Fruit fly (Drosophila melanogaster) whole organism, embryonic: ENCODE results near the gene Pex3.

Source experiments
- CG10462 ChIP-seq: fragments of 200-800 bp; sonication (Bioruptor generic); optimal IDR thresholded peaks from 2 replicates; lab custom pipeline; 2016; ENCODE audit warnings: missing biosample characterization, missing genetic modification characterization
- CG10979 ChIP-seq: fragments of 200-800 bp; sonication (Bioruptor generic); optimal IDR thresholded peaks from 2 replicates; lab custom pipeline; 2018; ENCODE audit warnings: missing biosample characterization, mild to moderate bottlenecking, missing genetic modification characterization, moderate library complexity
- CG11504 ChIP-seq: fragments of 200-800 bp; sonication (Bioruptor generic); optimal IDR thresholded peaks from 3 replicates; lab custom pipeline; 2019; ENCODE audit warnings: missing biosample characterization, mild to moderate bottlenecking, missing genetic modification characterization, moderate library complexity
- CG12071 ChIP-seq: fragments of 200-800 bp; sonication (Bioruptor generic); optimal IDR thresholded peaks from 3 replicates; lab custom pipeline; 2018; ENCODE audit warnings: missing biosample characterization, mild to moderate bottlenecking, missing genetic modification characterization
- CG12391 ChIP-seq: fragments of 200-800 bp; sonication (Bioruptor generic); optimal IDR thresholded peaks from 3 replicates; lab custom pipeline; 2018; ENCODE audit warnings: missing biosample characterization, mild to moderate bottlenecking, missing genetic modification characterization, moderate library complexity
- CG12942 ChIP-seq: fragments of 200-800 bp; sonication (Bioruptor generic); optimal IDR thresholded peaks from 3 replicates; lab custom pipeline; 2016; ENCODE audit warnings: missing biosample characterization, missing genetic modification characterization
- CG15011 ChIP-seq: fragments of 200-800 bp; sonication (Bioruptor generic); optimal IDR thresholded peaks from 3 replicates; lab custom pipeline; 2018; ENCODE audit warnings: missing biosample characterization, mild to moderate bottlenecking, missing genetic modification characterization
- CG1529 ChIP-seq: fragments of 200-800 bp; sonication (Bioruptor generic); optimal IDR thresholded peaks from 3 replicates; lab custom pipeline; 2018; ENCODE audit warnings: missing biosample characterization, missing genetic modification characterization
- CG15696 ChIP-seq: fragments of 200-800 bp; sonication (Bioruptor generic); optimal IDR thresholded peaks from 2 replicates; lab custom pipeline; 2019; ENCODE audit warnings: missing biosample characterization, mild to moderate bottlenecking, missing genetic modification characterization, moderate library complexity
- CG17361 ChIP-seq: fragments of 200-800 bp; sonication (Bioruptor generic); IDR thresholded peaks from 3 replicates; pipeline ENCODE4 v1.3.6; 2022; ENCODE audit warnings: missing biosample characterization, missing genetic modification characterization
- CG18262 ChIP-seq: fragments of 200-800 bp; optimal IDR thresholded peaks from 3 replicates; lab custom pipeline; 2019; ENCODE audit warnings: missing biosample characterization, mild to moderate bottlenecking, missing genetic modification characterization, moderate library complexity
- CG2202 ChIP-seq: fragments of 200-800 bp; sonication (Bioruptor generic); optimal IDR thresholded peaks from 2 replicates; lab custom pipeline; 2018; ENCODE audit warnings: missing biosample characterization, mild to moderate bottlenecking, missing genetic modification characterization
- CG32532 ChIP-seq: fragments of 200-800 bp; sonication (Bioruptor generic); IDR thresholded peaks from 2 replicates; pipeline ENCODE4 v1.3.6; 2022; ENCODE audit warnings: missing biosample characterization, missing genetic modification characterization
- CG34422 ChIP-seq: fragments of 200-800 bp; sonication (Bioruptor generic); IDR thresholded peaks from 3 replicates; pipeline ENCODE4 v1.3.6; 2022; ENCODE audit warnings: missing biosample characterization, missing genetic modification characterization
- CG4820 ChIP-seq: fragments of 200-800 bp; sonication (Bioruptor generic); optimal IDR thresholded peaks from 3 replicates; lab custom pipeline; 2016; ENCODE audit warnings: missing biosample characterization, missing genetic modification characterization
- CG7271 ChIP-seq: fragments of 200-800 bp; sonication (Bioruptor generic); optimal IDR thresholded peaks from 2 replicates; lab custom pipeline; 2018; ENCODE audit warnings: missing biosample characterization, mild to moderate bottlenecking, missing genetic modification characterization, moderate library complexity
- CG7839 ChIP-seq: fragments of 200-800 bp; sonication (Bioruptor generic); optimal IDR thresholded peaks from 3 replicates; lab custom pipeline; 2018; ENCODE audit warnings: missing biosample characterization, mild to moderate bottlenecking, missing genetic modification characterization, moderate library complexity
- CG8944 ChIP-seq: fragments of 200-800 bp; sonication (Bioruptor generic); optimal IDR thresholded peaks from 3 replicates; lab custom pipeline; 2016; ENCODE audit warnings: missing biosample characterization, missing genetic modification characterization
- CG9727 ChIP-seq: fragments of 200-800 bp; sonication (Bioruptor generic); optimal IDR thresholded peaks from 3 replicates; lab custom pipeline; 2017; ENCODE audit warnings: missing biosample characterization, mild to moderate bottlenecking, missing genetic modification characterization
- HLH4C ChIP-seq: fragments of 200-800 bp; sonication (Bioruptor generic); IDR thresholded peaks from 3 replicates; pipeline ENCODE4 v1.3.6; 2022; ENCODE audit warnings: missing biosample characterization, missing genetic modification characterization; ENCODE audit not compliant: partially characterized antibody
- Hsf ChIP-seq: fragments of 200-800 bp; sonication (Bioruptor generic); optimal IDR thresholded peaks from 3 replicates; lab custom pipeline; 2016; ENCODE audit warnings: missing biosample characterization, missing genetic modification characterization
- Jarid2 ChIP-seq: fragments of 200-800 bp; sonication (Bioruptor generic); optimal IDR thresholded peaks from 3 replicates; lab custom pipeline; 2017; ENCODE audit warnings: mild to moderate bottlenecking, missing biosample characterization, missing genetic modification reagents, missing genetic modification characterization
- Lim3 ChIP-seq: fragments of 200-800 bp; sonication (Bioruptor generic); IDR thresholded peaks from 2 replicates; pipeline ENCODE4 v1.3.6; 2022; ENCODE audit warnings: missing biosample characterization, missing genetic modification characterization
- Lpt ChIP-seq: fragments of >200 bp; optimal IDR thresholded peaks from 2 replicates; lab custom pipeline; 2018; ENCODE audit warnings: missing biosample characterization, missing genetic modification characterization
- Myb ChIP-seq: fragments of 200-800 bp; sonication (Bioruptor generic); optimal IDR thresholded peaks from 2 replicates; lab custom pipeline; 2016; ENCODE audit warnings: missing biosample characterization, missing genetic modification characterization
- NC2α ChIP-seq: fragments of 200-800 bp; sonication (Bioruptor generic); optimal IDR thresholded peaks from 2 replicates; lab custom pipeline; 2016; ENCODE audit warnings: missing biosample characterization, missing genetic modification characterization
- Oli ChIP-seq: fragments of 200-800 bp; sonication (Bioruptor generic); optimal IDR thresholded peaks from 2 replicates; lab custom pipeline; 2018; ENCODE audit warnings: missing biosample characterization, mild to moderate bottlenecking, missing genetic modification characterization, moderate library complexity
- Ravus ChIP-seq: fragments of 200-800 bp; sonication (Bioruptor generic); IDR thresholded peaks from 2 replicates; pipeline ENCODE4 v1.3.6; 2022; ENCODE audit warnings: missing biosample characterization, missing genetic modification characterization
- Rfx ChIP-seq: fragments of 200-800 bp; sonication (Bioruptor generic); IDR thresholded peaks from 2 replicates; pipeline ENCODE4 v1.3.6; 2022; ENCODE audit warnings: missing biosample characterization, missing genetic modification characterization
- Tbp ChIP-seq: fragments of >200 bp; optimal IDR thresholded peaks from 2 replicates; lab custom pipeline; 2018; ENCODE audit warnings: missing biosample characterization, missing genetic modification characterization
- ap ChIP-seq: fragments of 200-800 bp; sonication (Bioruptor generic); IDR thresholded peaks from 2 replicates; pipeline ENCODE4 v1.3.6; 2022; ENCODE audit warnings: missing biosample characterization, missing genetic modification characterization
- bcd ChIP-seq: fragments of 200-800 bp; sonication (Bioruptor generic); optimal IDR thresholded peaks from 2 replicates; lab custom pipeline; 2017; ENCODE audit warnings: missing biosample characterization, mild to moderate bottlenecking, missing genetic modification characterization
- br ChIP-seq: fragments of >200 bp; optimal IDR thresholded peaks from 2 replicates; lab custom pipeline; 2017
- dmrt11E ChIP-seq: fragments of 200-800 bp; sonication (Bioruptor generic); optimal IDR thresholded peaks from 3 replicates; lab custom pipeline; 2018; ENCODE audit warnings: missing biosample characterization, mild to moderate bottlenecking, missing genetic modification characterization, moderate library complexity
- fd64A ChIP-seq: fragments of 200-800 bp; sonication (Bioruptor generic); optimal IDR thresholded peaks from 3 replicates; lab custom pipeline; 2018; ENCODE audit warnings: missing biosample characterization, mild to moderate bottlenecking, missing genetic modification characterization
- gcm ChIP-seq: fragments of 200-800 bp; sonication (Bioruptor generic); optimal IDR thresholded peaks from 2 replicates; lab custom pipeline; 2019; ENCODE audit warnings: missing biosample characterization, mild to moderate bottlenecking, missing genetic modification characterization, moderate library complexity
- gem ChIP-seq: fragments of 200-800 bp; sonication (Bioruptor generic); optimal IDR thresholded peaks from 2 replicates; lab custom pipeline; 2019; ENCODE audit warnings: missing biosample characterization, mild to moderate bottlenecking, missing genetic modification characterization, moderate library complexity
- lola ChIP-seq, 3 experiments: fragments of >200 bp in 2 of 3; fragments of 200-800 bp in 1 of 3; sonication (Bioruptor generic) in 1 of 3; optimal IDR thresholded peaks; 2 replicates each; lab custom pipeline; 2017 to 2019; ENCODE audit warnings: missing biosample characterization in 3 of 3, missing genetic modification characterization in 3 of 3, mild to moderate bottlenecking in 1 of 3, moderate library complexity in 1 of 3
- nerfin-2 ChIP-seq: fragments of 200-800 bp; sonication (Bioruptor generic); IDR thresholded peaks from 2 replicates; pipeline ENCODE4 v1.3.6; 2022; ENCODE audit warnings: missing biosample characterization, missing genetic modification characterization; ENCODE audit not compliant: partially characterized antibody
- phol ChIP-seq: fragments of 200-800 bp; sonication (Bioruptor generic); optimal IDR thresholded peaks from 3 replicates; lab custom pipeline; 2018; ENCODE audit warnings: missing biosample characterization, mild to moderate bottlenecking, missing genetic modification characterization, moderate library complexity
- prd ChIP-seq, 3 experiments: fragments of >200 bp in 2 of 3; fragments of 200-800 bp in 1 of 3; sonication (Bioruptor generic) in 1 of 3; optimal IDR thresholded peaks in 2 of 3; IDR thresholded peaks in 1 of 3; 2 replicates in 2 of 3; 3 replicates in 1 of 3; pipeline versions ENCODE4 v1.3.6 to Lab custom; 2017 to 2022; ENCODE audit warnings: missing biosample characterization in 1 of 3, missing genetic modification characterization in 1 of 3
- psq ChIP-seq: fragments of 200-800 bp; sonication (Bioruptor generic); optimal IDR thresholded peaks from 2 replicates; lab custom pipeline; 2017; ENCODE audit warnings: missing biosample characterization, missing genetic modification characterization
- sens ChIP-seq: fragments of 200-800 bp; sonication (Bioruptor generic); peaks from one replicate; lab custom pipeline; 2016; ENCODE audit warnings: missing biosample characterization, missing genetic modification characterization
- tup ChIP-seq: fragments of 200-800 bp; sonication (Bioruptor generic); optimal IDR thresholded peaks from 2 replicates; lab custom pipeline; 2016; ENCODE audit warnings: missing biosample characterization, mild to moderate bottlenecking, missing genetic modification characterization, moderate library complexity
- zfh2 ChIP-seq: fragments of 200-800 bp; sonication (Bioruptor generic); optimal IDR thresholded peaks from 2 replicates; lab custom pipeline; 2016; ENCODE audit warnings: missing biosample characterization, missing genetic modification characterization

Pex3 gene

dm6 chr3L:15188735-15189134 is 44.6 kb downstream of the Pex3 start:
- TF ChIP-seq CG1529 (no peak), CG18262 (no peak), bcd (GFP tag; lab: Kevin White, UChicago) (no peak), Lpt (no peak), CG12942 (GFP tag; lab: Kevin White, UChicago) (no peak), CG2202 (no peak), fd64A (no peak), Ravus (GFP tag; lab: Robert Waterston, UW) (no peak), CG34422 (GFP tag; lab: Robert Waterston, UW) (no peak), CG17361 (GFP tag; lab: Robert Waterston, UW) (no peak), gcm (GFP tag; lab: Kevin White, UChicago) (no peak), nerfin-2 (GFP tag; lab: Robert Waterston, UW) (no peak), CG10462 (no peak)

dm6 chr3L:15189707-15190106 is 45.6 kb downstream of the Pex3 start:
- TF ChIP-seq CG15696 (tag; lab: Kevin White, UChicago) (no peak), Lim3 (GFP tag; lab: Robert Waterston, UW) (no peak), CG4820 (GFP tag; lab: Kevin White, UChicago) (no peak), CG15011 (GFP tag; lab: Kevin White, UChicago) (no peak), Tbp (GFP tag; lab: Kevin White, UChicago) (no peak), Jarid2 (GFP tag; lab: Kevin White, UChicago) (no peak), prd (optimal IDR thresholded peaks at IDR 0.05; lab: Kevin White, UChicago) (no peak), prd (GFP tag; IDR thresholded peaks at IDR 0.05; lab: Robert Waterston, UW) (no peak)

- TF ChIP-seq CG12071 (GFP tag; lab: Kevin White, UChicago) (no peak), HLH4C (GFP tag; lab: Robert Waterston, UW) (0 out of 3 replicates have a peak, but pooled peaks have one; percentile 30)
Measured at dm6 chr3L:15192172-15192571, 48.0 kb downstream of the Pex3 start.

- TF ChIP-seq psq (GFP tag; lab: Kevin White, UChicago) (no peak), lola (GFP tag; optimal IDR thresholded peaks at IDR 0.05; lab: Kevin White, UChicago) (peak in 1 of 3 experiments; percentile 33), CG11504 (tag; lab: Kevin White, UChicago) (peak; percentile 18), tup (no peak), CG10979 (peak; percentile 21), CG7839 (peak; percentile 9), Rfx (GFP tag; lab: Robert Waterston, UW) (no peak), sens (GFP tag; lab: Kevin White, UChicago) (peak; percentile 72), Oli (tag; lab: Kevin White, UChicago) (peak; percentile 1), CG8944 (GFP tag; lab: Kevin White, UChicago) (no peak), ap (GFP tag; lab: Robert Waterston, UW) (no peak), CG32532 (GFP tag; lab: Robert Waterston, UW) (no peak), CG12391 (tag; lab: Kevin White, UChicago) (no peak), CG18262 (peak; percentile 53), br (lab: Kevin White, UChicago) (no peak), phol (tag; lab: Kevin White, UChicago) (peak; percentile 16), NC2α (GFP tag; lab: Kevin White, UChicago) (no peak), Hsf (GFP tag; lab: Kevin White, UChicago) (no peak), CG9727 (peak; percentile 2), zfh2 (no peak), dmrt11E (tag; lab: Kevin White, UChicago) (peak; percentile 11), gem (tag; lab: Kevin White, UChicago) (peak; percentile 2), Myb (no peak), CG7271 (no peak)
Measured at dm6 chr3L:15195548-15195947, 51.4 kb downstream of the Pex3 start.
